Fruit fly (Drosophila melanogaster) S2 (cell line): Measurements from ENCODE around the gene Grx5.

ENCODE experiments used
- CG8478 ChIP-seq: fragments of >200 bp; optimal IDR thresholded peaks from 2 replicates; lab custom pipeline; 2018
- CTCF ChIP-seq, 2 experiments: fragments of >200 bp; optimal IDR thresholded peaks; 2 replicates each; lab custom pipeline; 2018

The Grx5 gene

dm6 chrX:14824690-14825469 lies 13.1 kb downstream of the Grx5 start:
- TF ChIP-seq CG8478 (lab: Kevin White, UChicago) (no peak), CTCF (optimal IDR thresholded peaks at IDR 0.05; lab: Kevin White, UChicago) (no peak)

dm6 chrX:14812239-14812638 lies 25.8 kb downstream of the Grx5 start:
- TF ChIP-seq CG8478 (lab: Kevin White, UChicago) (no peak), CTCF (optimal IDR thresholded peaks at IDR 0.05; lab: Kevin White, UChicago) (no peak)

DNA sequence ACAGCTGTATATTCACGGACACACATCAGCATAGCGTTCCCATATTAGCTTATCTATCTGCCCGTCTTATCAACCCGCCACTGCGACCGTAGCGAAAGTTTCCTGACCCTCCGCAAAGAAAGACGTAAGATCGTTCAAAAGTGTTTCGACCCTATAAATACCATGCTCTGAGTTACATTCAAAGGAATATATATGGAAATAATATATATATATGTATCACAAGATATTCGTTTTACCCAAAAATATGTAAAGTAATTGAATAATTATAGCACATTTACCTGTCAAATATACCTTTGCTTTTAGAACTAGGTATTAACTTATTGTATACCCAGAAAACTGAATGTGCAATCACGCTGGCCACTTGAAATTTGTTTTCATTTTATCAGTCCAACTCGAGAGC lies 27.6 kb downstream of the Grx5 start:
- TF ChIP-seq CTCF (optimal IDR thresholded peaks at IDR 0.05; lab: Kevin White, UChicago) (no peak), CG8478 (lab: Kevin White, UChicago) (no peak)

- TF ChIP-seq CTCF (optimal IDR thresholded peaks at IDR 0.05; lab: Kevin White, UChicago) (no peak), CG8478 (lab: Kevin White, UChicago) (no peak)
Measured at dm6 chrX:14805646-14806045, 32.4 kb downstream of the Grx5 start.

DNA sequence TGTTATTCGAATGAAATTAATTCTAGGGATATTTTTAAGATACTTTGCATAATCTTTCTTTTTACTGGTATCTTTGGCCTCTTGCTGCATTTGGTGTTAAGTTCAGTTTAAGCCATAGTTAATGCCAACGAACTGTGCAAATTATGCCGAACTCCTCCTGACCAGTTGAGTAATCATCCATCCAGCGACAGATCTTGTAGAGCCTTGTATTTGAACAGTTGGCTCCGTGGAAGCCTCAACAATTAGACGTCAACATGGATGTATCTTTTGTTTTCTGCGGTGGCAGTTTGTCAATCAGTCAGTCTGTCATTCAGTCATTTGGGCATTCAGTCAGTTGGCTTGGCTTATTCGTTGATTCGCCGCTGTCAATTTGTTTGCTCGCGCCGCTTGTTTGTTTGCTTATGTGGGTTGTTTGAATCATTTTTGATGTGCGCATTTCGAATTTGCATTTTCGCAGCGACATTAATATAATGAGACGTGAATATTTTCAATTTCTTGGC lies 35.3 kb downstream of the Grx5 start:
- TF ChIP-seq CG8478 (lab: Kevin White, UChicago): no peak
